Fruit fly (Drosophila melanogaster): ENCODE data around the gene Toll-6.
A peak's percentile ranks its signal among the peaks of the same experiment; 100 is the strongest.

Toll-6 gene

dm6 chr3L:15352483-15352882 is 16.0 kb downstream of the Toll-6 start (continued):
- no peak for TF ChIP-seq Dek (tag; optimal IDR thresholded peaks at IDR 0.05)
- TF ChIP-seq CG4282 (GFP tag; optimal IDR thresholded peaks at IDR 0.05), result no peak
- TF ChIP-seq Sry-β (GFP tag; optimal IDR thresholded peaks at IDR 0.05), result no peak
- no peak for TF ChIP-seq mam (GFP tag; optimal IDR thresholded peaks at IDR 0.05)
- no peak for TF ChIP-seq CG3726 (GFP tag; IDR thresholded peaks at IDR 0.05)
- TF ChIP-seq lov (optimal IDR thresholded peaks at IDR 0.05), result no peak
- no peak for TF ChIP-seq lov (GFP tag; IDR thresholded peaks at IDR 0.05)
- TF ChIP-seq CG34376 (GFP tag; optimal IDR thresholded peaks at IDR 0.05), result no peak
- no peak for TF ChIP-seq HLH54F (GFP tag; optimal IDR thresholded peaks at IDR 0.05)
- no peak for TF ChIP-seq crol (GFP tag; IDR thresholded peaks at IDR 0.05)
- peak; percentile 31 for TF ChIP-seq CG14710 (tag; optimal IDR thresholded peaks at IDR 0.05)
- peak; percentile 14 for TF ChIP-seq D19A (tag; optimal IDR thresholded peaks at IDR 0.05)
- peak in 1 of 3 experiments; percentile 48 for TF ChIP-seq lola (GFP tag; optimal IDR thresholded peaks at IDR 0.05)
- no peak for TF ChIP-seq knrl (GFP tag; IDR thresholded peaks at IDR 0.05; ENCODE audit: partially characterized antibody)
- peak; percentile 10 for TF ChIP-seq CG12391 (tag; optimal IDR thresholded peaks at IDR 0.05)
- TF ChIP-seq dmrt99B (tag; optimal IDR thresholded peaks at IDR 0.05), result peak; percentile 32
- no peak for TF ChIP-seq sqz (GFP tag; optimal IDR thresholded peaks at IDR 0.05)
- no peak for TF ChIP-seq Deaf1 (tag; optimal IDR thresholded peaks at IDR 0.05)
- no peak for TF ChIP-seq CG12769 (tag; optimal IDR thresholded peaks at IDR 0.05)
- TF ChIP-seq sc (optimal IDR thresholded peaks at IDR 0.05), result no peak
- no peak for TF ChIP-seq sc (GFP tag; optimal IDR thresholded peaks at IDR 0.05)
- TF ChIP-seq Adf1 (GFP tag; IDR thresholded peaks at IDR 0.05), result no peak
- peak; percentile 21 for TF ChIP-seq Sox102F (GFP tag; optimal IDR thresholded peaks at IDR 0.05)
- TF ChIP-seq CG15696 (tag; optimal IDR thresholded peaks at IDR 0.05), result peak; percentile 11
- TF ChIP-seq Neu2 (GFP tag; optimal IDR thresholded peaks at IDR 0.05; ENCODE audit: borderline replicate concordance), result no peak
- no peak for TF ChIP-seq nerfin-1 (tag; optimal IDR thresholded peaks at IDR 0.05)
- TF ChIP-seq fd96Cb (tag; optimal IDR thresholded peaks at IDR 0.05), result peak; percentile 3
- peak; percentile 3 for TF ChIP-seq CG8924 (tag; optimal IDR thresholded peaks at IDR 0.05)
- TF ChIP-seq dm (GFP tag; optimal IDR thresholded peaks at IDR 0.05), result no peak
- TF ChIP-seq CG6765 (GFP tag; optimal IDR thresholded peaks at IDR 0.05), result no peak
- TF ChIP-seq CG11456 (GFP tag; IDR thresholded peaks at IDR 0.05), result no peak
- TF ChIP-seq CG3847 (GFP tag; IDR thresholded peaks at IDR 0.05), result no peak
- TF ChIP-seq CG7271 (tag; optimal IDR thresholded peaks at IDR 0.05), result no peak
- TF ChIP-seq CG30403 (GFP tag; optimal IDR thresholded peaks at IDR 0.05), result peak; percentile 0
- no peak for TF ChIP-seq inv (GFP tag; IDR thresholded peaks at IDR 0.05; ENCODE audit: partially characterized antibody)
- TF ChIP-seq Asciz (GFP tag; optimal IDR thresholded peaks at IDR 0.05), result no peak
- TF ChIP-seq Bdp1 (GFP tag; optimal IDR thresholded peaks at IDR 0.05), result no peak
- TF ChIP-seq HLH3B (GFP tag; IDR thresholded peaks at IDR 0.05), result no peak
- no peak for TF ChIP-seq Fer3 (tag; optimal IDR thresholded peaks at IDR 0.05)
- no peak for TF ChIP-seq Awh (GFP tag; IDR thresholded peaks at IDR 0.05)
- no peak for TF ChIP-seq ind (GFP tag; optimal IDR thresholded peaks at IDR 0.05)
- TF ChIP-seq usp (GFP tag; optimal IDR thresholded peaks at IDR 0.05), result no peak
- no peak for TF ChIP-seq pfk (GFP tag; optimal IDR thresholded peaks at IDR 0.05)
- no peak for TF ChIP-seq Atf3 (GFP tag; optimal IDR thresholded peaks at IDR 0.05)
- TF ChIP-seq unpg (GFP tag; optimal IDR thresholded peaks at IDR 0.05), result no peak
- TF ChIP-seq CG6813 (GFP tag; optimal IDR thresholded peaks at IDR 0.05), result no peak
- no peak for TF ChIP-seq CG4707 (GFP tag; optimal IDR thresholded peaks at IDR 0.05)
- TF ChIP-seq Xrp1 (GFP tag; IDR thresholded peaks at IDR 0.05), result peak; percentile 42; the same call in 1 of the 2 replicates
- TF ChIP-seq sens (GFP tag), result peak; percentile 88
- no peak for TF ChIP-seq luna (GFP tag; optimal IDR thresholded peaks at IDR 0.05)
- no peak for TF ChIP-seq CG4820 (GFP tag; optimal IDR thresholded peaks at IDR 0.05)
- TF ChIP-seq CG17568 (GFP tag; optimal IDR thresholded peaks at IDR 0.05), result no peak

Data from whole organism, embryonic.